Fruit fly (Drosophila melanogaster): ENCODE results near the gene puc.

DNA sequence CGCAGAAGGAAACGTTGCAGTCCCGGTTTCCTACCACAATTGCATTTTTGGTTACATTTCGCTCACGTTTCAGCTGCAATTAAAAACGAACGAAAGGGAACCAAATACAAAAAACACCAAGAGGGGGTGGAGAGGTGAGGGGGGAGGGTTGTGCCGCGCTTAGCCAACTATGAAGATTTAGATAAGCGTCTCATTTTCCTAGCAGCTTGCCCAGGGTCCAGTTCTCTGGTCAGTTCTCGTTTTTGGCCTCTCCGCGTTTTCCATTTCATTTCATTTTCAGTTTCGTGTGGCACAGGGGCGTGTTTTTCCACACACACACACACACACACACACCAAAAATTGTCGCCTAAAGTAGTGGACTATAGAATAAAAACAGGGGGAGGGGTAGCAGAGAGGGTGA is 33.0 kb downstream of the puc start:
- TF ChIP-seq CG12768 (GFP tag; optimal IDR thresholded peaks at IDR 0.05) (no peak), Mnt (GFP tag; optimal IDR thresholded peaks at IDR 0.05) (no peak), Crg-1 (GFP tag; optimal IDR thresholded peaks at IDR 0.05) (no peak)
